Worm (Caenorhabditis elegans): Measurements from ENCODE around the gene ZC449.2.

ZC449.2 gene

ce11 chrX:4978103-4978502 lies 43.0 kb upstream of the ZC449.2 start:
- no peak for TF ChIP-seq ceh-40 (GFP tag; IDR thresholded peaks at IDR 0.05)
- no peak for TF ChIP-seq ztf-25 (GFP tag; IDR thresholded peaks at IDR 0.05)
- TF ChIP-seq C06A6.2 (GFP tag; conservative IDR thresholded peaks at IDR 0.05): no peak
- no peak for TF ChIP-seq die-1 (tag; optimal IDR thresholded peaks at IDR 0.05)
- no peak for TF ChIP-seq tbx-9 (tag; optimal IDR thresholded peaks at IDR 0.05; ENCODE audit: borderline replicate concordance)
- TF ChIP-seq ceh-27 (GFP tag; optimal IDR thresholded peaks at IDR 0.05): no peak
- no peak for TF ChIP-seq snpc-3.4 (tag; optimal IDR thresholded peaks at IDR 0.05)
- no peak for TF ChIP-seq ztf-26 (tag; optimal IDR thresholded peaks at IDR 0.05)
- no peak for TF ChIP-seq rcor-1 (GFP tag; IDR thresholded peaks at IDR 0.05)
- TF ChIP-seq ekl-4 (GFP tag; IDR thresholded peaks at IDR 0.05): no peak
- TF ChIP-seq F23B12.7 (tag; optimal IDR thresholded peaks at IDR 0.05; ENCODE audit: insufficient read depth): no peak
- TF ChIP-seq F57A8.1 (GFP tag; optimal IDR thresholded peaks at IDR 0.05): no peak
- no peak for TF ChIP-seq B0019.2 (GFP tag; conservative IDR thresholded peaks at IDR 0.05)
- TF ChIP-seq madf-3 (GFP tag; IDR thresholded peaks at IDR 0.05): no peak
- no peak for TF ChIP-seq F33H1.4 (GFP tag; IDR thresholded peaks at IDR 0.05)
- TF ChIP-seq nhr-179 (tag; optimal IDR thresholded peaks at IDR 0.05): no peak
- no peak for TF ChIP-seq B0035.1 (tag; optimal IDR thresholded peaks at IDR 0.05)
- TF ChIP-seq F55B11.4 (tag; optimal IDR thresholded peaks at IDR 0.05; ENCODE audit: borderline replicate concordance, insufficient read depth): no peak

ce11 chrX:4979060-4979459 lies 42.0 kb upstream of the ZC449.2 start:
- TF ChIP-seq Y67H2A.10 (GFP tag; conservative IDR thresholded peaks at IDR 0.05): no peak
- peak; percentile 64 for TF ChIP-seq nhr-80 (tag; optimal IDR thresholded peaks at IDR 0.05)

ce11 chrX:4981059-4981458 lies 40.0 kb upstream of the ZC449.2 start:
- TF ChIP-seq hmg-1.2 (GFP tag; IDR thresholded peaks at IDR 0.05) (peak; percentile 17; the same call in 1 of the 2 replicates), Y95B8A.8 (GFP tag; IDR thresholded peaks at IDR 0.05) (no peak), cebp-1 (GFP tag; IDR thresholded peaks at IDR 0.05) (no peak), cebp-1 (tag; optimal IDR thresholded peaks at IDR 0.05) (peak; percentile 14), snpc-3.4 (tag; optimal IDR thresholded peaks at IDR 0.05) (no peak), ets-4 (GFP tag; optimal IDR thresholded peaks at IDR 0.05) (no peak), hrde-1 (tag; optimal IDR thresholded peaks at IDR 0.05; ENCODE audit: borderline replicate concordance) (no peak), zfh-2 (GFP tag; conservative IDR thresholded peaks at IDR 0.05) (0 out of 2 replicates have a peak, but pooled peaks have one; percentile 22)

ce11 chrX:4981579-4981978 lies 39.5 kb upstream of the ZC449.2 start:
- TF ChIP-seq sea-2 (GFP tag; IDR thresholded peaks at IDR 0.05) (no peak), nhr-80 (tag; optimal IDR thresholded peaks at IDR 0.05) (peak; percentile 26)

ce11 chrX:4982009-4982625 lies 39.0 kb upstream of the ZC449.2 start:
- TF ChIP-seq zim-3 (tag; optimal IDR thresholded peaks at IDR 0.05) (no peak), lag-1 (GFP tag; IDR thresholded peaks at IDR 0.05) (no peak), akir-1 (GFP tag; optimal IDR thresholded peaks at IDR 0.05) (no peak), ztf-18 (tag; optimal IDR thresholded peaks at IDR 0.05) (no peak), bed-1 (GFP tag; IDR thresholded peaks at IDR 0.05) (no peak), attf-5 (GFP tag; optimal IDR thresholded peaks at IDR 0.05) (no peak), nfya-2 (GFP tag; IDR thresholded peaks at IDR 0.05) (no peak), attf-6 (GFP tag; IDR thresholded peaks at IDR 0.05) (no peak), nhr-120 (GFP tag; IDR thresholded peaks at IDR 0.05) (no peak), lin-40 (tag; optimal IDR thresholded peaks at IDR 0.05) (peak; percentile 22), egrh-3 (GFP tag; IDR thresholded peaks at IDR 0.05) (0 out of 2 replicates have a peak, but pooled peaks have one; percentile 13), tbp1 (GFP tag; optimal IDR thresholded peaks at IDR 0.05) (no peak), snpc-1.1 (tag; optimal IDR thresholded peaks at IDR 0.05; ENCODE audit: insufficient read depth) (no peak), sptf-2 (GFP tag; optimal IDR thresholded peaks at IDR 0.05) (no peak), die-1 (tag; optimal IDR thresholded peaks at IDR 0.05) (no peak), nhr-90 (tag; optimal IDR thresholded peaks at IDR 0.05) (no peak)
